Fruit fly (Drosophila melanogaster) Kc167 (cell line): ENCODE results near the gene Mst89B.

Source experiments
- Myc ChIP-seq: fragments of >200 bp; optimal IDR thresholded peaks from 2 replicates; lab custom pipeline; 2017; ENCODE audit warnings: missing external identifiers
- Sin3A ChIP-seq: fragments of >200 bp; optimal IDR thresholded peaks from 2 replicates; lab custom pipeline; 2018; ENCODE audit warnings: missing external identifiers
- h ChIP-seq: fragments of >200 bp; optimal IDR thresholded peaks from 3 replicates; lab custom pipeline; 2018; ENCODE audit warnings: missing external identifiers
- insv ChIP-seq: fragments of >200 bp; optimal IDR thresholded peaks from 3 replicates; lab custom pipeline; 2018; ENCODE audit warnings: missing external identifiers
- psq ChIP-seq: fragments of >200 bp; optimal IDR thresholded peaks from 2 replicates; lab custom pipeline; 2017; ENCODE audit warnings: missing external identifiers
- ttk ChIP-seq: sonication (Bioruptor generic); optimal IDR thresholded peaks from 2 replicates; lab custom pipeline; 2017; ENCODE audit warnings: missing external identifiers

DNA sequence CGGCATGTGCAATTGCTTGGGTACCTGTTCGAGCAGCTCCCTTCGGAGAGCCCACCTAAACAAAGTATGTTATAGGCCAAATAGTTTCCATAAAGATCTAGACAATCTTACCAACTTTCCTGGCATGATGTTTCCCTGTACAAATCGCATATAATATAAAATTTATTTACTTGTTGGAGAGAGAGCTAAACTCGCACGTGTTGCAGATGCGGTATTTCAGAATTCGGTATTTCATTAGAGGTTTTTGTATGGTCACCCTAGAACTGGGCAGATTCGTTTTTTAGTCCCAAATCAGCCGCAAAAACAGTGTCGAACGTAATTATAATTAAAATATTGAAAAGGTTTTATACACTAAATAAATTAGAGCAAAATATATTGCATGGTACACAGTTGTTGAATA, 5.4 kb downstream of the Mst89B start, which contains the start of the genes Mat89Ba and gish:
- TF ChIP-seq psq (lab: Kevin White, UChicago) (no peak), Myc (lab: Kevin White, UChicago) (no peak), h (no peak), Sin3A (lab: Kevin White, UChicago) (no peak), insv (lab: Kevin White, UChicago) (no peak), ttk (lab: Kevin White, UChicago) (no peak)
